Worm (Caenorhabditis elegans): ENCODE results near the gene cyp-33C8.

Gene cyp-33C8

ce11 chrV:3841462-3841861, 38.1 kb upstream of the cyp-33C8 start:
- TF ChIP-seq nhr-85 (tag) (peak; percentile 47), elt-3 (tag; optimal IDR thresholded peaks at IDR 0.05) (peak in 1 of 6 experiments; percentile 0), tlp-1 (tag; optimal IDR thresholded peaks at IDR 0.05) (no peak)

ce11 chrV:3832661-3833060, 29.3 kb upstream of the cyp-33C8 start:
- TF ChIP-seq ces-1 (GFP tag; optimal IDR thresholded peaks at IDR 0.05) (no peak), nhr-19 (GFP tag; conservative IDR thresholded peaks at IDR 0.05) (no peak), blmp-1 (tag; optimal IDR thresholded peaks at IDR 0.05) (no peak)

- TF ChIP-seq nhr-76 (tag; optimal IDR thresholded peaks at IDR 0.05) (no peak), fkh-4 (tag; optimal IDR thresholded peaks at IDR 0.05; ENCODE audit: borderline replicate concordance) (no peak), nhr-85 (tag) (no peak), sox-4 (tag; optimal IDR thresholded peaks at IDR 0.05) (no peak), mdl-1 (tag; optimal IDR thresholded peaks at IDR 0.05) (no peak), tlp-1 (tag; optimal IDR thresholded peaks at IDR 0.05) (no peak), elt-2 (tag; optimal IDR thresholded peaks at IDR 0.05) (no peak), ceh-82 (tag; optimal IDR thresholded peaks at IDR 0.05) (no peak), fkh-8 (tag; optimal IDR thresholded peaks at IDR 0.05) (no peak), hpl-2 (GFP tag; optimal IDR thresholded peaks at IDR 0.05) (no peak), alr-1 (tag; optimal IDR thresholded peaks at IDR 0.05; ENCODE audit: borderline replicate concordance) (no peak)
Observed at ce11 chrV:3832103-3832502, 28.8 kb upstream of the cyp-33C8 start.

- TF ChIP-seq pqm-1 (tag; optimal IDR thresholded peaks at IDR 0.05) (no peak), nhr-85 (tag) (peak; percentile 17)
Observed at ce11 chrV:3831616-3832015, 28.3 kb upstream of the cyp-33C8 start, which contains the start of gene H10D18.5. Gene H10D18.5, minus strand, starts transcription at chrV:3831716.

- TF ChIP-seq nhr-11 (tag; optimal IDR thresholded peaks at IDR 0.05), result no peak
- TF ChIP-seq efl-3 (GFP tag; optimal IDR thresholded peaks at IDR 0.05), result no peak
Observed at ce11 chrV:3825190-3825589, 21.8 kb upstream of the cyp-33C8 start.

- TF ChIP-seq nhr-85 (tag) (peak; percentile 15), elt-3 (tag; optimal IDR thresholded peaks at IDR 0.05) (no peak), dsc-1 (tag; optimal IDR thresholded peaks at IDR 0.05) (peak; percentile 91), hpl-2 (GFP tag; optimal IDR thresholded peaks at IDR 0.05) (no peak), snu-23 (GFP tag; optimal IDR thresholded peaks at IDR 0.05) (no peak), fkh-4 (tag; optimal IDR thresholded peaks at IDR 0.05; ENCODE audit: borderline replicate concordance) (peak; percentile 88), aly-2 (tag; optimal IDR thresholded peaks at IDR 0.05) (no peak), nhr-28 (tag; optimal IDR thresholded peaks at IDR 0.05) (no peak)
Observed at ce11 chrV:3820875-3821274, 17.5 kb upstream of the cyp-33C8 start.

- TF ChIP-seq nhr-20 (tag; optimal IDR thresholded peaks at IDR 0.05) (no peak), lin-15B (tag; optimal IDR thresholded peaks at IDR 0.05) (no peak), jun-1 (tag; optimal IDR thresholded peaks at IDR 0.05) (no peak), tbx-2 (tag; optimal IDR thresholded peaks at IDR 0.05) (no peak), mef-2 (tag; optimal IDR thresholded peaks at IDR 0.05) (no peak), nhr-12 (tag; optimal IDR thresholded peaks at IDR 0.05) (no peak), zag-1 (tag; optimal IDR thresholded peaks at IDR 0.05) (no peak), egl-13 (tag; optimal IDR thresholded peaks at IDR 0.05) (peak; percentile 43), unc-86 (tag; optimal IDR thresholded peaks at IDR 0.05) (peak; percentile 20), swsn-7 (tag; optimal IDR thresholded peaks at IDR 0.05) (peak; percentile 7), lin-14 (GFP tag; optimal IDR thresholded peaks at IDR 0.05) (peak; percentile 67), tlp-1 (tag; optimal IDR thresholded peaks at IDR 0.05) (no peak), snu-23 (GFP tag; optimal IDR thresholded peaks at IDR 0.05) (peak; percentile 7), dsc-1 (tag; optimal IDR thresholded peaks at IDR 0.05) (peak; percentile 77), ceh-82 (tag; optimal IDR thresholded peaks at IDR 0.05) (no peak), nhr-47 (tag; optimal IDR thresholded peaks at IDR 0.05) (peak; percentile 48), fos-1 (tag; optimal IDR thresholded peaks at IDR 0.05) (peak; percentile 5), pax-3 (tag; optimal IDR thresholded peaks at IDR 0.05) (peak; percentile 43), vab-15 (tag; optimal IDR thresholded peaks at IDR 0.05) (no peak), nhr-71 (tag; optimal IDR thresholded peaks at IDR 0.05) (peak; percentile 51), blmp-1 (tag; optimal IDR thresholded peaks at IDR 0.05) (no peak), ceh-63 (GFP tag; optimal IDR thresholded peaks at IDR 0.05) (no peak), fkh-8 (tag; optimal IDR thresholded peaks at IDR 0.05) (peak; percentile 83), mep-1 (tag; optimal IDR thresholded peaks at IDR 0.05) (peak; percentile 6)
Observed at ce11 chrV:3814938-3815337, 11.6 kb upstream of the cyp-33C8 start, which contains the start of gene H10D18.1. Gene H10D18.1, plus strand, starts transcription at chrV:3815214.
